Fruit fly (Drosophila melanogaster): ENCODE data around the gene Drp1.

The Drp1 gene

DNA sequence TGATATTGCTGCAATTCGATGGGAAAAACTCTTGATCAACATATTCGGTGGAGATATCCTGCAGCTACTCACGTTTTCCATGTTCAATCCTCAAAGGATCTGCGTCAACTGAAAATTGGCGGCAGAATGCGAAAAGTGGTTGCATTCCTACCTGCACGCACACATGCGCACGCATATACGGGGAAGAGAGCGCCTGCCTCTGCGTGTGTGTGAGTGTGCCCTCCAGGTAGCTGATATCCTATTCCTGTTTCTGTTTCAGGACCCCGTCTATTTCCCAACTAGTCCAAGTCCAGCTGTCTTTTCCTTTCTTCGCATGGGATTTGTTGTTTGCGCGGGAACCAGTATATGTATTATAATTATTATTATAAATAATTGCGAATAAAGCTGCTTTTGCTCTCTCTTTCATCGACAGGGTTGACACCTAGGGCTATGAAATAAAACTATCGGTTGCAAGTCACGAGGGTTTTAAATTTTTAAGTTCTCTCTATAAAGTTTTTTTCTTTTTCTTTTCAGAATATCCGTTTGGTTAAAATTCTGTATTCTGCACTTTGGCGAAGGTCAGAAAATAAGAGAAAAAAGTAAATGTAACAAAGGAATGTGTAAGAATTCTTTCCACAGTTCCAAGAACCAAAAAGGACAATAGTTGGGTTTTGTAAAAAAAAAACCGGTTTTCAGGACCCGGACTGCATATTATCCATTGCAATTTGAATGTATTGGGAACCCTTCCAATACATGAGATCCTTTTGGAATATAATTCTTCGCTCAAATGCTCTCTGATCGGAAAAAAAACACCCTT is 8.5 kb downstream of the Drp1 start, which contains the start of gene insv:
insv (minus strand) TSS at position 433 of the 796 bp plus-strand sequence.
- TF ChIP-seq usp (GFP tag; optimal IDR thresholded peaks at IDR 0.05) (no peak), CG8478 (optimal IDR thresholded peaks at IDR 0.05) (no peak), psq (optimal IDR thresholded peaks at IDR 0.05) (no peak), Dll (optimal IDR thresholded peaks at IDR 0.05) (no peak), pan (optimal IDR thresholded peaks at IDR 0.05) (no peak), EcR (GFP tag; optimal IDR thresholded peaks at IDR 0.05) (no peak)

- TF ChIP-seq CG8478 (optimal IDR thresholded peaks at IDR 0.05) (no peak), pan (optimal IDR thresholded peaks at IDR 0.05) (no peak), psq (optimal IDR thresholded peaks at IDR 0.05) (no peak), EcR (GFP tag; optimal IDR thresholded peaks at IDR 0.05) (no peak), Dll (optimal IDR thresholded peaks at IDR 0.05) (no peak), usp (GFP tag; optimal IDR thresholded peaks at IDR 0.05) (no peak)
Measured at dm6 chr2L:2574717-2575273, 10.4 kb downstream of the Drp1 start, which contains the start of the genes Rad1 and Sws1. Gene Rad1, minus strand, starts transcription at chr2L:2575052. Gene Sws1, minus strand, starts transcription at chr2L:2575052.

DNA sequence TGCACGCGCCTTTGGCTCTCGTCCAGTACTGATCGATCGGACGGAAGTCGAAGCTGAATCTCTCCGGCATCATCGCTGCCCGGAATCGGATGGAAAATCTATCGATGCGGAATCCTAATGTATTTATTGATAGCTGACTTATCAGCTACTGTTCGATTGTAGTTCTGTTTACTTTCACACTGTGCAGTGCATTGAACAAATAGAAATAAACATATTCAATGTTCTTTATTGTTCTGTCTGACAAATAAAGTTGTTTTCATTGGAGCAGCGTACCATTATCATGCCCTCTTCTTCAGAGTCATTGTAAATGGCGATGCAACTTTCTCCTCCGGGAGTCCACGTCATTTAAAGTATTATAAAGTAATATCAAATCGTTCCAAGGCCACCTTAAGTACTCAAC is 12.3 kb downstream of the Drp1 start, which contains the start of gene Cyp309a2:
Cyp309a2 (minus strand) TSS at position 101 of the 400 bp plus-strand sequence.
- no peak for TF ChIP-seq CG8478 (optimal IDR thresholded peaks at IDR 0.05)
- TF ChIP-seq Dll (optimal IDR thresholded peaks at IDR 0.05): no peak
- TF ChIP-seq pan (optimal IDR thresholded peaks at IDR 0.05): no peak
- TF ChIP-seq psq (optimal IDR thresholded peaks at IDR 0.05): no peak
- TF ChIP-seq EcR (GFP tag; optimal IDR thresholded peaks at IDR 0.05): no peak
- TF ChIP-seq usp (GFP tag; optimal IDR thresholded peaks at IDR 0.05): no peak

DNA sequence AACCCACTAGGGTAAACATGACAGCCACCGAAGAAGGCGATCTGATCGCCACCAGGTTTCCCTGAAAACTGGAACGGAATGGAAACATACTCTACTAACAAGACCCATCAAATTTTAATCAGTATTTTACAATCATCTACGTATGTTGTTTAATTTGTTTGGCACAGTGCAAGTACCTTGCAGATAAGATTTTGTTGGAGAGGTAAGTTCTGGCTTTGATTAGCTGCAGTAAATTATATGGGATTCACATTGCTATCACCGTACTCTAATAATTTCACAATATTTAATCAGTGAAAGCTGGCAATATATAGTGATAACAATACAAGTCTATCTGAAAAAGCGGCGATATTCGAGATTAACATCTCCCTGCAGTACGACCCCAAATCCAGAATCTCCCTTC is 20.5 kb downstream of the Drp1 start, which contains the start of gene Cyp309a1:
Cyp309a1 (minus strand) TSS at position 73 of the 400 bp plus-strand sequence.
- TF ChIP-seq psq (optimal IDR thresholded peaks at IDR 0.05) (no peak), pan (optimal IDR thresholded peaks at IDR 0.05) (no peak), usp (GFP tag; optimal IDR thresholded peaks at IDR 0.05) (no peak), Dll (optimal IDR thresholded peaks at IDR 0.05) (no peak), CG8478 (optimal IDR thresholded peaks at IDR 0.05) (no peak), EcR (GFP tag; optimal IDR thresholded peaks at IDR 0.05) (no peak)

DNA sequence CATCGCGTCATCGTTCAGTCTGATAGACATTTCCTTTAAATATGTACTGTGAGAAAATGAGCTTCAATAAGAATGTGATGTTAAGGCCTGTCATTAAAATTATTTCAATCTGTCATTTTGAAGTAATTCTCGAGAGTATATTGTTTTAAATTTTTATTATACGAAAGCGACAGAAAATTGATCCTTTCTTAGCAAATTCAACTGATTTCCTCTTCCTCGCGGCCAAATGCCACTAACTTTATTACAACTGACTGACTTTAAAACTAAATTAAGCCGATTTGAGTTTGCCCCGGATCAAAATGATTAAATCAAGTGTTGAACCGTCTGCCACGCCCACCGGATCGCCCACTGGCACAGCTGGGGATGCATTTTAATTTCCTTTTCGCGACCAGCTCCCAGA is 32.5 kb downstream of the Drp1 start, which contains the start of gene CG3515:
CG3515 (minus strand) TSS at position 101 of the 400 bp plus-strand sequence.
- TF ChIP-seq pan (optimal IDR thresholded peaks at IDR 0.05): no peak
- TF ChIP-seq Dll (optimal IDR thresholded peaks at IDR 0.05): no peak
- no peak for TF ChIP-seq psq (optimal IDR thresholded peaks at IDR 0.05)

DNA sequence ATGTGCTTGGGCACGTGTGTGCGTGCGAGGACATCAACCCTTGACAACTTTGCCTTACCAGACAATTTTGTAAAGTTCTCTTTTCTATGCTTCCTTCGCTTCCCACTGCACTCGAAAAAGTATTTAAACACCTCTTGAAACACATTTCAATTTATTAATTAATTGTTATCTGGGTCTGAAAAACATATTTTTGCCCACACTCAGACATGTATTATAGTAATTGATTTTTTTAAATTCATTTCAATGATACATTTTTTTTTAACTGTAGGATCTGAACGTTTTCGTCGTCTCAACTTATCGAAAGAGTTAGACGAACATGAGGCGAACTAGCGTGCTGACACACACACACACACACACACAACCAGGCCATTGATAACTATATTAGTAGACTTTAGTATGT is 42.7 kb downstream of the Drp1 start:
- TF ChIP-seq CG8478 (optimal IDR thresholded peaks at IDR 0.05) (no peak), Dll (optimal IDR thresholded peaks at IDR 0.05) (no peak), EcR (GFP tag; optimal IDR thresholded peaks at IDR 0.05) (no peak), pan (optimal IDR thresholded peaks at IDR 0.05) (no peak), usp (GFP tag; optimal IDR thresholded peaks at IDR 0.05) (no peak), psq (optimal IDR thresholded peaks at IDR 0.05) (no peak)
